Worm (Caenorhabditis elegans): Measurements from ENCODE around the gene vpat-1.

Gene vpat-1

ce11 chrX:1012385-1012866, 33.6 kb downstream of the vpat-1 start (continued):
- TF ChIP-seq pbrm-1 (GFP tag; IDR thresholded peaks at IDR 0.05) (0 out of 2 replicates have a peak, but pooled peaks have one; percentile 34), T26A5.8 (tag; optimal IDR thresholded peaks at IDR 0.05) (no peak), F57C9.4 (tag; optimal IDR thresholded peaks at IDR 0.05) (no peak), hmg-20 (GFP tag; IDR thresholded peaks at IDR 0.05) (no peak; the same call in 1 of the 2 replicates), nhr-90 (tag; optimal IDR thresholded peaks at IDR 0.05) (no peak), ceh-79 (tag; optimal IDR thresholded peaks at IDR 0.05) (no peak), ztf-25 (GFP tag; IDR thresholded peaks at IDR 0.05) (no peak), snpc-1.1 (tag; optimal IDR thresholded peaks at IDR 0.05; ENCODE audit: insufficient read depth) (no peak), Y67H2A.10 (GFP tag; conservative IDR thresholded peaks at IDR 0.05) (no peak), F55B11.4 (tag; optimal IDR thresholded peaks at IDR 0.05; ENCODE audit: borderline replicate concordance, insufficient read depth) (no peak), hlh-26 (GFP tag; conservative IDR thresholded peaks at IDR 0.05) (no peak), B0019.2 (GFP tag; conservative IDR thresholded peaks at IDR 0.05) (no peak), zim-3 (tag; optimal IDR thresholded peaks at IDR 0.05) (no peak), lag-1 (GFP tag; IDR thresholded peaks at IDR 0.05) (no peak), zfh-2 (GFP tag; conservative IDR thresholded peaks at IDR 0.05) (no peak), lin-40 (tag; optimal IDR thresholded peaks at IDR 0.05) (peak; percentile 17), ceh-100 (GFP tag; IDR thresholded peaks at IDR 0.05) (no peak), dpff-1 (tag; optimal IDR thresholded peaks at IDR 0.05) (no peak), nfyb-1 (GFP tag; IDR thresholded peaks at IDR 0.05) (peak; percentile 80), bed-1 (GFP tag; IDR thresholded peaks at IDR 0.05) (0 out of 2 replicates have a peak, but pooled peaks have one; percentile 13), snpc-3.4 (tag; optimal IDR thresholded peaks at IDR 0.05) (no peak), rpc-1 (optimal IDR thresholded peaks at IDR 0.05) (no peak), rpc-1 (tag; optimal IDR thresholded peaks at IDR 0.05) (no peak), pha-4 (tag; optimal IDR thresholded peaks at IDR 0.05) (no peak), ekl-4 (GFP tag; IDR thresholded peaks at IDR 0.05) (0 out of 2 replicates have a peak, but pooled peaks have one; percentile 51), unc-130 (GFP tag; optimal IDR thresholded peaks at IDR 0.05) (no peak), K11D2.4 (GFP tag; IDR thresholded peaks at IDR 0.05) (peak; percentile 70), K12H6.12 (tag; optimal IDR thresholded peaks at IDR 0.05) (peak; percentile 16), nfya-2 (GFP tag; IDR thresholded peaks at IDR 0.05) (no peak), Y79H2A.3 (GFP tag; conservative IDR thresholded peaks at IDR 0.05) (no peak), xnd-1 (tag; optimal IDR thresholded peaks at IDR 0.05) (no peak), dpl-1 (GFP tag; optimal IDR thresholded peaks at IDR 0.05) (no peak), B0261.1 (tag; optimal IDR thresholded peaks at IDR 0.05) (no peak), Y56A3A.18 (GFP tag; IDR thresholded peaks at IDR 0.05) (peak; percentile 78; the same call in 1 of the 2 replicates), lin-26 (GFP tag; IDR thresholded peaks at IDR 0.05) (0 out of 2 replicates have a peak, but pooled peaks have one; percentile 31), F39B2.1 (GFP tag; IDR thresholded peaks at IDR 0.05) (no peak), mxl-1 (tag; optimal IDR thresholded peaks at IDR 0.05) (no peak), F10E7.11 (tag; optimal IDR thresholded peaks at IDR 0.05) (peak; percentile 7), cebp-1 (GFP tag; IDR thresholded peaks at IDR 0.05) (no peak), cebp-1 (tag; optimal IDR thresholded peaks at IDR 0.05) (peak; percentile 57), sdz-38 (tag; optimal IDR thresholded peaks at IDR 0.05) (no peak), repo-1 (tag; optimal IDR thresholded peaks at IDR 0.05) (peak; percentile 45), ama-1 (optimal IDR thresholded peaks at IDR 0.05) (no peak), ama-1 (GFP tag; optimal IDR thresholded peaks at IDR 0.05) (no peak), rec-8 (tag; optimal IDR thresholded peaks at IDR 0.05) (no peak), tbp1 (GFP tag; optimal IDR thresholded peaks at IDR 0.05) (peak; percentile 16), T07F8.4 (tag; optimal IDR thresholded peaks at IDR 0.05) (no peak), akir-1 (GFP tag; optimal IDR thresholded peaks at IDR 0.05) (no peak), ztf-22 (GFP tag; optimal IDR thresholded peaks at IDR 0.05) (peak; percentile 35), hlh-12 (tag; optimal IDR thresholded peaks at IDR 0.05) (no peak)
